Worm (Caenorhabditis elegans): ENCODE results near the gene dhs-25.

- no peak for TF ChIP-seq F23B12.7 (tag; optimal IDR thresholded peaks at IDR 0.05; ENCODE audit: insufficient read depth)
- no peak for TF ChIP-seq akir-1 (GFP tag; optimal IDR thresholded peaks at IDR 0.05)
- no peak for TF ChIP-seq nhr-120 (GFP tag; IDR thresholded peaks at IDR 0.05)
- no peak for TF ChIP-seq fkh-3 (tag; optimal IDR thresholded peaks at IDR 0.05)
- no peak for TF ChIP-seq B0261.1 (tag; optimal IDR thresholded peaks at IDR 0.05)
- TF ChIP-seq hlh-26 (GFP tag; conservative IDR thresholded peaks at IDR 0.05): no peak
- no peak for TF ChIP-seq him-1 (tag; optimal IDR thresholded peaks at IDR 0.05)
Observed at ce11 chrX:1438925-1439324, 47.4 kb upstream of the dhs-25 start.

Data from whole organism, young adult.